Fruit fly (Drosophila melanogaster): ENCODE data around the gene eIF5B.

The eIF5B gene

DNA sequence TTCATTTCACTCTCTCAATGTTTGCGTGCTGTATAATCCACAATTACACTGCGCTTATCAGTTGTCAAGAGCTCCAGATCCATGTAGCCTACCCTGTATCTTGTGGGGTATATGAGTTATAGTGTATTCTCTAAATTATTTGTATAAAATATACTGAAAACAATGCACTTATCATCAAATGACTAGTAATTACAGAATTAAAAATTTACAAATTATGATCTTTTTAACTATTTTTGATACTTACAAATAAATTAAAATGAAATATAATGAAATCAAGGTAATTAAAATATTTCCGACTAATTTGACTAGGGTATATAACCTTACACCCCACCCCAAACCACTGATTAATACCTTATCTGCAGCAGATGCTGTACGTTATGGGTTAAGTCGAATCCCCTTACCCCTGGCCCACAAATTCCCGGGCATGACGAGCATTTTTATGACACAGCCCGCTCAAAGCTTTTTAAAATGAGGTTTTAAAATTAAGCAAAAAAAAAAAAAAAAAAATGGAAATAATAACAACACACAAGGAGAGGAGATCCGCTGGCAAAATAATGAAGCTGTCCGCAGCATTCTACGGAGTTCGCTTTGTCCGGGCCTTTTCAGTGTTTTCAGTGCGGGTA lies 24.4 kb upstream of the eIF5B start (continued):
- TF ChIP-seq prd (optimal IDR thresholded peaks at IDR 0.05) (no peak), prd (GFP tag; IDR thresholded peaks at IDR 0.05) (peak; percentile 33; the same call in 2 of the 3 replicates), gcm2 (GFP tag; optimal IDR thresholded peaks at IDR 0.05) (no peak), Mrtf (GFP tag; IDR thresholded peaks at IDR 0.05) (no peak), CG4360 (GFP tag; IDR thresholded peaks at IDR 0.05) (no peak), her (GFP tag; optimal IDR thresholded peaks at IDR 0.05) (no peak), schlank (tag; optimal IDR thresholded peaks at IDR 0.05) (no peak), CG17385 (GFP tag; optimal IDR thresholded peaks at IDR 0.05) (peak; percentile 4), CG32767 (GFP tag; IDR thresholded peaks at IDR 0.05) (peak; percentile 51; the same call in 1 of the 2 replicates), CG8478 (optimal IDR thresholded peaks at IDR 0.05) (no peak), so (GFP tag; IDR thresholded peaks at IDR 0.05) (no peak), Hr78 (GFP tag; optimal IDR thresholded peaks at IDR 0.05) (no peak), Tbp (GFP tag; optimal IDR thresholded peaks at IDR 0.05) (no peak), z (GFP tag; IDR thresholded peaks at IDR 0.05) (no peak), wor (GFP tag; IDR thresholded peaks at IDR 0.05) (no peak), crol (GFP tag; IDR thresholded peaks at IDR 0.05) (peak; percentile 50; the same call in 1 of the 2 replicates), toy (GFP tag; IDR thresholded peaks at IDR 0.05) (no peak), CG31441 (GFP tag; IDR thresholded peaks at IDR 0.05) (peak; percentile 56), CG1603 (tag; optimal IDR thresholded peaks at IDR 0.05) (no peak), Atf6 (GFP tag; IDR thresholded peaks at IDR 0.05) (no peak), mam (GFP tag; optimal IDR thresholded peaks at IDR 0.05) (no peak), CG15696 (tag; optimal IDR thresholded peaks at IDR 0.05) (peak; percentile 4), gsb-n (tag; optimal IDR thresholded peaks at IDR 0.05) (peak; percentile 29), CG32532 (GFP tag; IDR thresholded peaks at IDR 0.05) (peak; percentile 16; the same call in 1 of the 2 replicates), CG9797 (GFP tag; optimal IDR thresholded peaks at IDR 0.05) (no peak), hb (GFP tag; IDR thresholded peaks at IDR 0.05; ENCODE audit: partially characterized antibody) (no peak), ato (GFP tag; IDR thresholded peaks at IDR 0.05; ENCODE audit: partially characterized antibody) (no peak), Sox102F (GFP tag; optimal IDR thresholded peaks at IDR 0.05) (peak; percentile 31), fd3F (GFP tag; optimal IDR thresholded peaks at IDR 0.05) (no peak), fd96Cb (tag; optimal IDR thresholded peaks at IDR 0.05) (peak; percentile 30), jumu (GFP tag; optimal IDR thresholded peaks at IDR 0.05) (no peak), sc (optimal IDR thresholded peaks at IDR 0.05) (no peak), sc (GFP tag; optimal IDR thresholded peaks at IDR 0.05) (no peak), CG12299 (tag; optimal IDR thresholded peaks at IDR 0.05) (no peak), zfh1 (GFP tag; IDR thresholded peaks at IDR 0.05) (no peak), CG10431 (GFP tag; optimal IDR thresholded peaks at IDR 0.05) (no peak), peb (GFP tag; IDR thresholded peaks at IDR 0.05) (no peak), tgo (GFP tag; IDR thresholded peaks at IDR 0.05) (peak; percentile 48; the same call in 2 of the 3 replicates), gt (GFP tag; IDR thresholded peaks at IDR 0.05) (no peak), CG13123 (GFP tag; optimal IDR thresholded peaks at IDR 0.05) (no peak), Ptx1 (GFP tag; IDR thresholded peaks at IDR 0.05) (peak; percentile 64), bab2 (GFP tag; optimal IDR thresholded peaks at IDR 0.05) (no peak), Dbx (GFP tag; IDR thresholded peaks at IDR 0.05) (no peak), CG5953 (GFP tag; IDR thresholded peaks at IDR 0.05) (no peak), fd102C (GFP tag; optimal IDR thresholded peaks at IDR 0.05) (no peak), Adf1 (GFP tag; IDR thresholded peaks at IDR 0.05) (no peak), CG3163 (GFP tag; optimal IDR thresholded peaks at IDR 0.05) (no peak), dmrt99B (tag; optimal IDR thresholded peaks at IDR 0.05) (peak; percentile 61), Med (GFP tag) (no peak), CG16779 (GFP tag; IDR thresholded peaks at IDR 0.05) (no peak), CG14710 (tag; optimal IDR thresholded peaks at IDR 0.05) (peak; percentile 24), nerfin-2 (GFP tag; IDR thresholded peaks at IDR 0.05; ENCODE audit: partially characterized antibody) (no peak)
